Fruit fly (Drosophila melanogaster) whole organism: ENCODE data around the gene Srp9.

ENCODE experiments used
- Dll ChIP-seq: fragments of >200 bp; optimal IDR thresholded peaks from 2 replicates; lab custom pipeline; 2017
- pan ChIP-seq: fragments of >200 bp; optimal IDR thresholded peaks from 2 replicates; lab custom pipeline; 2017

dm6 chr3L:7963549-7963948 lies 27.4 kb downstream of the Srp9 start:
- TF ChIP-seq pan (lab: Kevin White, UChicago) (no peak), Dll (lab: Kevin White, UChicago) (no peak)
